Worm (Caenorhabditis elegans): ENCODE data around the gene C35B1.3.

The C35B1.3 gene

ce11 chrIV:4070810-4071209 lies 10.1 kb upstream of the C35B1.3 start:
- TF ChIP-seq scrt-1 (GFP tag; IDR thresholded peaks at IDR 0.05) (peak; percentile 63; the same call in 1 of the 2 replicates), sea-1 (GFP tag; conservative IDR thresholded peaks at IDR 0.05) (0 out of 2 replicates have a peak, but pooled peaks have one; percentile 10), tbx-11 (GFP tag; IDR thresholded peaks at IDR 0.05) (no peak)

- no peak for TF ChIP-seq sea-1 (GFP tag; conservative IDR thresholded peaks at IDR 0.05)
Measured at ce11 chrIV:4072027-4072426, 8.9 kb upstream of the C35B1.3 start, which contains the start of gene pqn-75. Gene pqn-75 (plus strand): TSS chrIV:4072327.

- TF ChIP-seq hmbx-1 (tag; optimal IDR thresholded peaks at IDR 0.05) (no peak), F13C5.2 (tag; optimal IDR thresholded peaks at IDR 0.05) (no peak), scrt-1 (GFP tag; IDR thresholded peaks at IDR 0.05) (no peak), flt-1 (GFP tag; IDR thresholded peaks at IDR 0.05) (no peak), ama-1 (optimal IDR thresholded peaks at IDR 0.05) (no peak), pes-1 (GFP tag; IDR thresholded peaks at IDR 0.05) (no peak), tbx-37 (GFP tag; conservative IDR thresholded peaks at IDR 0.05) (no peak), hmg-4 (GFP tag; optimal IDR thresholded peaks at IDR 0.05) (no peak), hnd-1 (tag; optimal IDR thresholded peaks at IDR 0.05) (no peak), sea-1 (GFP tag; conservative IDR thresholded peaks at IDR 0.05) (no peak), ets-7 (tag; optimal IDR thresholded peaks at IDR 0.05) (no peak), aly-1 (tag; optimal IDR thresholded peaks at IDR 0.05) (no peak), ceh-36 (tag; optimal IDR thresholded peaks at IDR 0.05) (no peak), B0310.2 (tag; optimal IDR thresholded peaks at IDR 0.05) (no peak), tbx-11 (GFP tag; IDR thresholded peaks at IDR 0.05) (no peak), tra-4 (tag; optimal IDR thresholded peaks at IDR 0.05) (no peak), ceh-13 (GFP tag; optimal IDR thresholded peaks at IDR 0.05) (no peak)
Measured at ce11 chrIV:4074610-4075009, 6.3 kb upstream of the C35B1.3 start, which contains the start of gene W03D2.9. Gene W03D2.9 (minus strand): TSS chrIV:4074710.

- no peak for TF ChIP-seq pes-1 (GFP tag; IDR thresholded peaks at IDR 0.05)
- no peak for TF ChIP-seq hnd-1 (tag; optimal IDR thresholded peaks at IDR 0.05)
- TF ChIP-seq ceh-13 (GFP tag; optimal IDR thresholded peaks at IDR 0.05): no peak
- TF ChIP-seq sea-1 (GFP tag; conservative IDR thresholded peaks at IDR 0.05): no peak
- TF ChIP-seq tra-4 (tag; optimal IDR thresholded peaks at IDR 0.05): no peak
- no peak for TF ChIP-seq scrt-1 (GFP tag; IDR thresholded peaks at IDR 0.05)
- TF ChIP-seq B0310.2 (tag; optimal IDR thresholded peaks at IDR 0.05): no peak
- no peak for TF ChIP-seq hmg-4 (GFP tag; optimal IDR thresholded peaks at IDR 0.05)
- no peak for TF ChIP-seq flt-1 (GFP tag; IDR thresholded peaks at IDR 0.05)
- no peak for TF ChIP-seq tbx-37 (GFP tag; conservative IDR thresholded peaks at IDR 0.05)
- TF ChIP-seq aly-1 (tag; optimal IDR thresholded peaks at IDR 0.05): no peak
- TF ChIP-seq ceh-36 (tag; optimal IDR thresholded peaks at IDR 0.05): no peak
- no peak for TF ChIP-seq ama-1 (optimal IDR thresholded peaks at IDR 0.05)
- TF ChIP-seq tbx-11 (GFP tag; IDR thresholded peaks at IDR 0.05): no peak
- no peak for TF ChIP-seq F13C5.2 (tag; optimal IDR thresholded peaks at IDR 0.05)
- TF ChIP-seq hmbx-1 (tag; optimal IDR thresholded peaks at IDR 0.05): no peak
- no peak for TF ChIP-seq ets-7 (tag; optimal IDR thresholded peaks at IDR 0.05)
Measured at ce11 chrIV:4076690-4077295, 4.2 kb upstream of the C35B1.3 start.

ce11 chrIV:4078901-4079300 lies 2.0 kb upstream of the C35B1.3 start, which contains the start of gene C35B1.8:
Gene C35B1.8 (minus strand): TSS chrIV:4079001.
- TF ChIP-seq pes-1 (GFP tag; IDR thresholded peaks at IDR 0.05): no peak
- TF ChIP-seq flt-1 (GFP tag; IDR thresholded peaks at IDR 0.05): no peak
- TF ChIP-seq hmbx-1 (tag; optimal IDR thresholded peaks at IDR 0.05): no peak
- no peak for TF ChIP-seq aly-1 (tag; optimal IDR thresholded peaks at IDR 0.05)
- TF ChIP-seq ceh-13 (GFP tag; optimal IDR thresholded peaks at IDR 0.05): no peak
- TF ChIP-seq ama-1 (optimal IDR thresholded peaks at IDR 0.05): no peak

ce11 chrIV:4079514-4079913 lies 1.4 kb upstream of the C35B1.3 start, which contains the start of gene C35B1.4:
Gene C35B1.4 (plus strand): TSS chrIV:4079814.
- no peak for TF ChIP-seq tra-4 (tag; optimal IDR thresholded peaks at IDR 0.05)

- no peak for TF ChIP-seq flt-1 (GFP tag; IDR thresholded peaks at IDR 0.05)
- TF ChIP-seq tbx-37 (GFP tag; conservative IDR thresholded peaks at IDR 0.05): no peak
- no peak for TF ChIP-seq hmg-4 (GFP tag; optimal IDR thresholded peaks at IDR 0.05)
- TF ChIP-seq ceh-36 (tag; optimal IDR thresholded peaks at IDR 0.05): no peak
- no peak for TF ChIP-seq hmbx-1 (tag; optimal IDR thresholded peaks at IDR 0.05)
- TF ChIP-seq scrt-1 (GFP tag; IDR thresholded peaks at IDR 0.05): no peak
- TF ChIP-seq tra-4 (tag; optimal IDR thresholded peaks at IDR 0.05): no peak
- TF ChIP-seq F13C5.2 (tag; optimal IDR thresholded peaks at IDR 0.05): no peak
- no peak for TF ChIP-seq ama-1 (optimal IDR thresholded peaks at IDR 0.05)
- no peak for TF ChIP-seq aly-1 (tag; optimal IDR thresholded peaks at IDR 0.05)
- TF ChIP-seq tbx-11 (GFP tag; IDR thresholded peaks at IDR 0.05): no peak
- TF ChIP-seq ets-7 (tag; optimal IDR thresholded peaks at IDR 0.05): no peak
- no peak for TF ChIP-seq ceh-13 (GFP tag; optimal IDR thresholded peaks at IDR 0.05)
Measured at ce11 chrIV:4082599-4082998, 1.6 kb downstream of the C35B1.3 start.

ce11 chrIV:4083094-4083493 lies 2.1 kb downstream of the C35B1.3 start:
- no peak for TF ChIP-seq sea-1 (GFP tag; conservative IDR thresholded peaks at IDR 0.05)
- TF ChIP-seq tbx-37 (GFP tag; conservative IDR thresholded peaks at IDR 0.05): no peak
- TF ChIP-seq hmg-4 (GFP tag; optimal IDR thresholded peaks at IDR 0.05): no peak

- no peak for TF ChIP-seq F13C5.2 (tag; optimal IDR thresholded peaks at IDR 0.05)
- no peak for TF ChIP-seq hmbx-1 (tag; optimal IDR thresholded peaks at IDR 0.05)
- TF ChIP-seq hnd-1 (tag; optimal IDR thresholded peaks at IDR 0.05): no peak
- TF ChIP-seq hmg-4 (GFP tag; optimal IDR thresholded peaks at IDR 0.05): no peak
- TF ChIP-seq tbx-37 (GFP tag; conservative IDR thresholded peaks at IDR 0.05): no peak
- TF ChIP-seq tbx-11 (GFP tag; IDR thresholded peaks at IDR 0.05): no peak
- TF ChIP-seq ceh-13 (GFP tag; optimal IDR thresholded peaks at IDR 0.05): no peak
- no peak for TF ChIP-seq aly-1 (tag; optimal IDR thresholded peaks at IDR 0.05)
- TF ChIP-seq B0310.2 (tag; optimal IDR thresholded peaks at IDR 0.05): no peak
- TF ChIP-seq ama-1 (optimal IDR thresholded peaks at IDR 0.05): no peak
- TF ChIP-seq ets-7 (tag; optimal IDR thresholded peaks at IDR 0.05): no peak
- no peak for TF ChIP-seq tra-4 (tag; optimal IDR thresholded peaks at IDR 0.05)
Measured at ce11 chrIV:4084109-4084508, 3.2 kb downstream of the C35B1.3 start, which contains the start of gene C35B1.5. Gene C35B1.5 (minus strand): TSS chrIV:4084209.
